Worm (Caenorhabditis elegans): ENCODE measurements around the gene C44B7.7.

C44B7.7 gene

ce11 chrII:6882335-6882734, 2.4 kb upstream of the C44B7.7 start:
- TF ChIP-seq aha-1 (tag) (peak; percentile 63), madf-9 (GFP tag; conservative IDR thresholded peaks at IDR 0.05) (no peak), pqm-1 (tag; optimal IDR thresholded peaks at IDR 0.05) (no peak)

- no peak for TF ChIP-seq nhr-42 (GFP tag; IDR thresholded peaks at IDR 0.05)
- TF ChIP-seq nhr-28 (tag; optimal IDR thresholded peaks at IDR 0.05): peak; percentile 26
Observed at ce11 chrII:6877881-6878280, 2.1 kb downstream of the C44B7.7 start.

ce11 chrII:6876957-6877356, 3.0 kb downstream of the C44B7.7 start, which contains the start of gene slc-36.5:
Gene slc-36.5, minus strand, starts transcription at chrII:6877057.
- no peak for TF ChIP-seq ZK337.2 (GFP tag; IDR thresholded peaks at IDR 0.05)
- TF ChIP-seq aha-1 (tag): no peak
- TF ChIP-seq attf-4 (tag; optimal IDR thresholded peaks at IDR 0.05): no peak
- no peak for TF ChIP-seq sdz-12 (GFP tag; optimal IDR thresholded peaks at IDR 0.05)
- TF ChIP-seq nhr-77 (tag; optimal IDR thresholded peaks at IDR 0.05): no peak
- TF ChIP-seq aly-2 (tag; optimal IDR thresholded peaks at IDR 0.05): no peak
- TF ChIP-seq mep-1 (tag; optimal IDR thresholded peaks at IDR 0.05): no peak
- no peak for TF ChIP-seq rbr-2 (tag; optimal IDR thresholded peaks at IDR 0.05)
- no peak for TF ChIP-seq mdl-1 (tag; optimal IDR thresholded peaks at IDR 0.05)
- TF ChIP-seq lin-13 (GFP tag; optimal IDR thresholded peaks at IDR 0.05): no peak
- no peak for TF ChIP-seq set-16 (GFP tag; IDR thresholded peaks at IDR 0.05)
- no peak for TF ChIP-seq ztf-11 (tag; optimal IDR thresholded peaks at IDR 0.05)
- TF ChIP-seq daf-16 (GFP tag; optimal IDR thresholded peaks at IDR 0.05): no peak
- no peak for TF ChIP-seq daf-16 (tag; optimal IDR thresholded peaks at IDR 0.05)
- no peak for TF ChIP-seq pqm-1 (tag; optimal IDR thresholded peaks at IDR 0.05)
- no peak for TF ChIP-seq nhr-237 (tag; optimal IDR thresholded peaks at IDR 0.05)
- TF ChIP-seq F37D6.2 (tag; optimal IDR thresholded peaks at IDR 0.05): no peak
- no peak for TF ChIP-seq nhr-11 (tag; optimal IDR thresholded peaks at IDR 0.05)
- TF ChIP-seq hmg-1.1 (GFP tag; IDR thresholded peaks at IDR 0.05): no peak
- TF ChIP-seq jun-1 (tag; optimal IDR thresholded peaks at IDR 0.05): no peak

ce11 chrII:6872493-6872892, 7.5 kb downstream of the C44B7.7 start, which contains the start of gene C44B7.5:
Gene C44B7.5, minus strand, starts transcription at chrII:6872593.
- no peak for TF ChIP-seq D1046.2 (GFP tag; IDR thresholded peaks at IDR 0.05)
- no peak for TF ChIP-seq aha-1 (tag)
- TF ChIP-seq nhr-41 (GFP tag; IDR thresholded peaks at IDR 0.05): no peak
- no peak for TF ChIP-seq egl-43 (GFP tag; IDR thresholded peaks at IDR 0.05)
- TF ChIP-seq mxl-2 (GFP tag; conservative IDR thresholded peaks at IDR 0.05): no peak
- TF ChIP-seq nhr-11 (tag; optimal IDR thresholded peaks at IDR 0.05): no peak
- TF ChIP-seq vab-7 (GFP tag; IDR thresholded peaks at IDR 0.05): no peak

ce11 chrII:6870803-6871202, 9.2 kb downstream of the C44B7.7 start, which contains the start of gene clhm-1:
Gene clhm-1, minus strand, starts transcription at chrII:6871009.
- TF ChIP-seq unc-130 (GFP tag; optimal IDR thresholded peaks at IDR 0.05): no peak
- TF ChIP-seq fos-1 (tag; optimal IDR thresholded peaks at IDR 0.05): no peak
- no peak for TF ChIP-seq zip-11 (GFP tag; IDR thresholded peaks at IDR 0.05)
- TF ChIP-seq daf-16 (GFP tag; optimal IDR thresholded peaks at IDR 0.05): peak in 1 of 2 experiments; percentile 21
- no peak for TF ChIP-seq daf-16 (tag; optimal IDR thresholded peaks at IDR 0.05)

ce11 chrII:6863652-6864051, 16.3 kb downstream of the C44B7.7 start, which contains the start of gene aff-1:
Gene aff-1, minus strand, starts transcription at chrII:6863752.
- TF ChIP-seq dmd-8 (GFP tag; IDR thresholded peaks at IDR 0.05) (no peak), F44E2.7 (GFP tag; IDR thresholded peaks at IDR 0.05) (no peak), sdz-12 (GFP tag; optimal IDR thresholded peaks at IDR 0.05) (no peak), spr-3 (GFP tag; optimal IDR thresholded peaks at IDR 0.05) (no peak), zip-2 (tag; optimal IDR thresholded peaks at IDR 0.05) (no peak), ctbp-1 (GFP tag; IDR thresholded peaks at IDR 0.05) (no peak), mdl-1 (tag; optimal IDR thresholded peaks at IDR 0.05) (no peak), R02D3.7 (tag; optimal IDR thresholded peaks at IDR 0.05) (no peak), lin-39 (tag; optimal IDR thresholded peaks at IDR 0.05) (no peak), php-3 (GFP tag; IDR thresholded peaks at IDR 0.05) (no peak), mdt-29 (GFP tag; IDR thresholded peaks at IDR 0.05) (no peak), vab-7 (GFP tag; IDR thresholded peaks at IDR 0.05) (no peak), saeg-2 (GFP tag; IDR thresholded peaks at IDR 0.05) (no peak), zip-11 (GFP tag; IDR thresholded peaks at IDR 0.05) (no peak)
